Fruit fly (Drosophila melanogaster) whole organism, pupa: ENCODE measurements around the gene CG6931.

Experiments
- CG10348 ChIP-seq: fragments of 200-800 bp; sonication (Bioruptor generic); IDR thresholded peaks from 2 replicates; pipeline ENCODE4 v1.3.6; 2022; ENCODE audit warnings: missing biosample characterization, missing genetic modification characterization
- CG12605 ChIP-seq: fragments of 200-800 bp; sonication (Bioruptor generic); IDR thresholded peaks from 2 replicates; pipeline ENCODE4 v1.3.6; 2022; ENCODE audit warnings: missing biosample characterization, missing genetic modification characterization
- CG13204 ChIP-seq: fragments of 200-800 bp; sonication (Bioruptor generic); optimal IDR thresholded peaks from 2 replicates; lab custom pipeline; 2018; ENCODE audit warnings: missing biosample characterization, mild to moderate bottlenecking, missing genetic modification characterization, moderate library complexity
- CG14655 ChIP-seq: fragments of 200-800 bp; sonication (Bioruptor generic); optimal IDR thresholded peaks from 3 replicates; lab custom pipeline; 2017; ENCODE audit warnings: mild to moderate bottlenecking, missing biosample characterization, missing genetic modification reagents, missing genetic modification characterization
- CG15710 ChIP-seq: fragments of 200-800 bp; sonication (Bioruptor generic); optimal IDR thresholded peaks from 2 replicates; lab custom pipeline; 2018; ENCODE audit warnings: missing biosample characterization, mild to moderate bottlenecking, missing genetic modification characterization, moderate library complexity
- CG17806 ChIP-seq: fragments of 200-800 bp; sonication (Bioruptor generic); optimal IDR thresholded peaks from 2 replicates; lab custom pipeline; 2018; ENCODE audit warnings: missing biosample characterization, mild to moderate bottlenecking, missing genetic modification characterization, moderate library complexity
- CG32121 ChIP-seq: fragments of 200-800 bp; sonication (Bioruptor generic); IDR thresholded peaks from 2 replicates; pipeline ENCODE4 v1.3.6; 2022; ENCODE audit warnings: missing biosample characterization, missing genetic modification characterization
- CG34367 ChIP-seq: fragments of 200-800 bp; sonication (Bioruptor generic); optimal IDR thresholded peaks from 2 replicates; lab custom pipeline; 2018; ENCODE audit warnings: missing biosample characterization, mild to moderate bottlenecking, missing genetic modification characterization
- CG4496 ChIP-seq: fragments of 200-800 bp; sonication (Bioruptor generic); IDR thresholded peaks from 3 replicates; pipeline ENCODE4 v1.3.6; 2022; ENCODE audit warnings: missing biosample characterization, missing genetic modification characterization
- CG8159 ChIP-seq: fragments of 200-800 bp; sonication (Bioruptor generic); optimal IDR thresholded peaks from 3 replicates; lab custom pipeline; 2018; ENCODE audit warnings: missing biosample characterization, mild to moderate bottlenecking, missing genetic modification characterization, moderate library complexity
- CG8301 ChIP-seq: fragments of 200-800 bp; sonication (Bioruptor generic); optimal IDR thresholded peaks from 2 replicates; lab custom pipeline; 2018; ENCODE audit warnings: missing biosample characterization, mild to moderate bottlenecking, missing genetic modification characterization
- CG9948 ChIP-seq: fragments of 200-800 bp; sonication (Bioruptor generic); optimal IDR thresholded peaks from 2 replicates; lab custom pipeline; 2018; ENCODE audit warnings: missing biosample characterization, mild to moderate bottlenecking, missing genetic modification characterization, moderate library complexity
- D1 ChIP-seq: fragments of 200-800 bp; sonication (Bioruptor generic); optimal IDR thresholded peaks from 2 replicates; lab custom pipeline; 2018; ENCODE audit warnings: missing biosample characterization, mild to moderate bottlenecking, missing genetic modification characterization, moderate library complexity
- EcR ChIP-seq: fragments of 200-800 bp; sonication (Bioruptor generic); optimal IDR thresholded peaks from 3 replicates; lab custom pipeline; 2019; ENCODE audit warnings: missing biosample characterization, missing genetic modification characterization, mild to moderate bottlenecking, moderate library complexity, missing genetic modification reagents
- Ets98B ChIP-seq: fragments of 200-800 bp; sonication (Bioruptor generic); IDR thresholded peaks from 2 replicates; pipeline ENCODE4 v1.3.6; 2022; ENCODE audit warnings: missing biosample characterization, missing genetic modification characterization
- Pif1A ChIP-seq: fragments of 200-800 bp; sonication (Bioruptor generic); optimal IDR thresholded peaks from 3 replicates; lab custom pipeline; 2016; ENCODE audit warnings: missing biosample characterization, missing genetic modification characterization
- Pif1B ChIP-seq: fragments of 200-800 bp; sonication (Bioruptor generic); optimal IDR thresholded peaks from 3 replicates; lab custom pipeline; 2016; ENCODE audit warnings: missing biosample characterization, missing genetic modification characterization
- Snoo ChIP-seq: fragments of 200-800 bp; sonication (Bioruptor generic); optimal IDR thresholded peaks from 3 replicates; lab custom pipeline; 2017; ENCODE audit warnings: missing biosample characterization, mild to moderate bottlenecking, missing genetic modification characterization, inconsistent platforms
- fd96Ca ChIP-seq: fragments of 200-800 bp; sonication (Bioruptor generic); IDR thresholded peaks from 3 replicates; pipeline ENCODE4 v1.3.6; 2022; ENCODE audit warnings: missing biosample characterization, missing genetic modification characterization
- gl ChIP-seq: fragments of 200-800 bp; sonication (Bioruptor generic); optimal IDR thresholded peaks from 2 replicates; lab custom pipeline; 2018; ENCODE audit warnings: missing biosample characterization, mild to moderate bottlenecking, missing genetic modification characterization
- rn ChIP-seq: fragments of 200-800 bp; sonication (Bioruptor generic); IDR thresholded peaks from 2 replicates; pipeline ENCODE4 v1.3.6; 2022; ENCODE audit warnings: missing biosample characterization, missing genetic modification characterization

Gene CG6931

dm6 chr3L:12014272-12014671 lies 23.7 kb downstream of the CG6931 start:
- TF ChIP-seq Snoo (tag; lab: Kevin White, UChicago) (peak; percentile 5), CG9948 (tag; lab: Kevin White, UChicago) (no peak), CG17806 (no peak), CG14655 (GFP tag; lab: Kevin White, UChicago) (no peak), fd96Ca (no peak), Pif1B (GFP tag; lab: Kevin White, UChicago) (no peak), rn (GFP tag; lab: Robert Waterston, UW) (no peak), Ets98B (no peak), CG8301 (tag; lab: Kevin White, UChicago) (no peak), EcR (peak; percentile 1), gl (tag; lab: Kevin White, UChicago) (peak; percentile 59)

dm6 chr3L:12016186-12016585 lies 25.6 kb downstream of the CG6931 start:
- TF ChIP-seq gl (tag; lab: Kevin White, UChicago) (no peak), CG17806 (peak; percentile 21), Snoo (tag; lab: Kevin White, UChicago) (peak; percentile 71), EcR (no peak), CG34367 (tag; lab: Kevin White, UChicago) (no peak), CG9948 (tag; lab: Kevin White, UChicago) (no peak), CG12605 (GFP tag; lab: Robert Waterston, UW) (no peak), rn (GFP tag; lab: Robert Waterston, UW) (peak; percentile 46; the same call in 1 of the 2 replicates), fd96Ca (0 out of 3 replicates have a peak, but pooled peaks have one; percentile 25), CG8159 (tag; lab: Kevin White, UChicago) (peak; percentile 20), Pif1A (GFP tag; lab: Kevin White, UChicago) (peak; percentile 16), CG15710 (tag; lab: Kevin White, UChicago) (no peak), D1 (tag; lab: Kevin White, UChicago) (no peak), CG14655 (GFP tag; lab: Kevin White, UChicago) (peak; percentile 34), CG8301 (tag; lab: Kevin White, UChicago) (no peak), Ets98B (peak; percentile 72), CG10348 (GFP tag; lab: Robert Waterston, UW) (no peak), CG4496 (GFP tag; lab: Robert Waterston, UW) (peak; percentile 78), Pif1B (GFP tag; lab: Kevin White, UChicago) (peak; percentile 3), CG32121 (peak; percentile 63; the same call in 1 of the 2 replicates), CG13204 (no peak)

- TF ChIP-seq Pif1B (GFP tag; lab: Kevin White, UChicago) (no peak), gl (tag; lab: Kevin White, UChicago) (no peak), CG32121 (no peak), D1 (tag; lab: Kevin White, UChicago) (no peak), Snoo (tag; lab: Kevin White, UChicago) (no peak), CG15710 (tag; lab: Kevin White, UChicago) (no peak), CG8159 (tag; lab: Kevin White, UChicago) (no peak)
Observed at dm6 chr3L:12021903-12022302, 31.4 kb downstream of the CG6931 start.

dm6 chr3L:12023137-12023792 lies 32.7 kb downstream of the CG6931 start:
- peak; percentile 34 for TF ChIP-seq CG14655 (GFP tag; lab: Kevin White, UChicago)
- no peak for TF ChIP-seq Snoo (tag; lab: Kevin White, UChicago)
- peak; percentile 34; the same call in 1 of the 2 replicates for TF ChIP-seq CG32121
- TF ChIP-seq CG4496 (GFP tag; lab: Robert Waterston, UW) = 0 out of 3 replicates have a peak, but pooled peaks have one; percentile 25
- 0 out of 3 replicates have a peak, but pooled peaks have one; percentile 19 for TF ChIP-seq fd96Ca
- TF ChIP-seq CG8301 (tag; lab: Kevin White, UChicago) = peak; percentile 30
- no peak for TF ChIP-seq CG17806
- no peak for TF ChIP-seq Ets98B

- TF ChIP-seq CG34367 (tag; lab: Kevin White, UChicago) (no peak), EcR (no peak), Snoo (tag; lab: Kevin White, UChicago) (no peak), CG15710 (tag; lab: Kevin White, UChicago) (no peak), rn (GFP tag; lab: Robert Waterston, UW) (no peak), Pif1B (GFP tag; lab: Kevin White, UChicago) (no peak), CG10348 (GFP tag; lab: Robert Waterston, UW) (no peak), CG13204 (no peak), CG12605 (GFP tag; lab: Robert Waterston, UW) (no peak), fd96Ca (no peak), CG9948 (tag; lab: Kevin White, UChicago) (no peak), D1 (tag; lab: Kevin White, UChicago) (no peak), CG17806 (no peak), CG32121 (no peak), CG8301 (tag; lab: Kevin White, UChicago) (peak; percentile 75), Ets98B (peak; percentile 55), Pif1A (GFP tag; lab: Kevin White, UChicago) (no peak), CG8159 (tag; lab: Kevin White, UChicago) (no peak), CG14655 (GFP tag; lab: Kevin White, UChicago) (peak; percentile 46), CG4496 (GFP tag; lab: Robert Waterston, UW) (peak; percentile 27; the same call in 2 of the 3 replicates), gl (tag; lab: Kevin White, UChicago) (no peak)
- TF ChIP-seq, all 21 proteins: peak for 4
Observed at dm6 chr3L:12024947-12025346, 34.4 kb downstream of the CG6931 start.

dm6 chr3L:12027929-12028328 lies 37.4 kb downstream of the CG6931 start:
- TF ChIP-seq EcR (no peak), Pif1B (GFP tag; lab: Kevin White, UChicago) (no peak), CG8301 (tag; lab: Kevin White, UChicago) (no peak), CG8159 (tag; lab: Kevin White, UChicago) (no peak), CG32121 (no peak), CG34367 (tag; lab: Kevin White, UChicago) (no peak), fd96Ca (no peak)
- TF ChIP-seq, all 21 proteins: peak for 0
